Worm (Caenorhabditis elegans) whole organism, late embryonic: Measurements from ENCODE around the gene EGAP9.4.
"Not testable (repeated sequence)": the region's sequence is repeated elsewhere in the genome, so short reads cannot be mapped to it uniquely, and the experiment has no call there.

Source experiments
- C08G9.2 ChIP-seq: sonication (generic microtip); optimal IDR thresholded peaks from 2 replicates; lab custom pipeline; 2016; ENCODE audit warnings: mild to moderate bottlenecking, missing genetic modification characterization, moderate library complexity, missing compliant biosample characterization
- C38D4.7 ChIP-seq: fragments of 200-800 bp; sonication (Bioruptor generic); optimal IDR thresholded peaks from 2 replicates; lab custom pipeline; 2018; ENCODE audit warnings: mild to moderate bottlenecking, missing genetic modification characterization, moderate library complexity, missing compliant biosample characterization
- F13H6.1 ChIP-seq: sonication (generic microtip); optimal IDR thresholded peaks from 2 replicates; lab custom pipeline; 2016; ENCODE audit warnings: missing genetic modification characterization, missing compliant biosample characterization
- K02D7.2 ChIP-seq: sonication (generic microtip); optimal IDR thresholded peaks from 2 replicates; lab custom pipeline; 2017; ENCODE audit warnings: mild to moderate bottlenecking, missing genetic modification characterization, missing compliant biosample characterization
- K09A11.1 ChIP-seq: sonication (generic microtip); optimal IDR thresholded peaks from 2 replicates; lab custom pipeline; 2017; ENCODE audit warnings: antibody characterized with exemption, mild to moderate bottlenecking, missing genetic modification characterization, missing compliant biosample characterization; ENCODE audit not compliant: insufficient read depth
- T23F11.4 ChIP-seq: fragments of 200-800 bp; sonication (Bioruptor generic); optimal IDR thresholded peaks from 2 replicates; lab custom pipeline; 2018; ENCODE audit warnings: mild to moderate bottlenecking, missing genetic modification characterization, missing compliant biosample characterization
- Y22D7AL.16 ChIP-seq: sonication (generic microtip); optimal IDR thresholded peaks from 2 replicates; lab custom pipeline; 2016; ENCODE audit warnings: missing genetic modification characterization, missing compliant biosample characterization
- ama-1 ChIP-seq: fragments of 150-350 bp; optimal IDR thresholded peaks from 2 replicates; lab custom pipeline; 2014
- ceh-18 ChIP-seq: sonication (generic microtip); optimal IDR thresholded peaks from 2 replicates; lab custom pipeline; 2016; ENCODE audit warnings: missing genetic modification characterization, missing compliant biosample characterization
- ceh-19 ChIP-seq: fragments of 200-800 bp; sonication (Bioruptor generic); optimal IDR thresholded peaks from 2 replicates; lab custom pipeline; 2018; ENCODE audit warnings: mild to moderate bottlenecking, missing genetic modification characterization, missing compliant biosample characterization
- ceh-24 ChIP-seq: sonication (generic microtip); optimal IDR thresholded peaks from 2 replicates; lab custom pipeline; 2016; ENCODE audit warnings: mild to moderate bottlenecking, missing genetic modification characterization, missing compliant biosample characterization
- ceh-34 ChIP-seq: sonication (generic microtip); optimal IDR thresholded peaks from 2 replicates; lab custom pipeline; 2016; ENCODE audit warnings: mild to moderate bottlenecking, missing genetic modification characterization, missing compliant biosample characterization
- ceh-45 ChIP-seq: fragments of 200-800 bp; sonication (Bioruptor generic); IDR thresholded peaks from 2 replicates; pipeline ENCODE4 v1.3.6; 2022; ENCODE audit warnings: missing genetic modification reagents, missing genetic modification characterization, missing compliant biosample characterization
- ceh-48 ChIP-seq: sonication (generic microtip); optimal IDR thresholded peaks from 2 replicates; lab custom pipeline; 2016; ENCODE audit warnings: missing genetic modification characterization, inconsistent platforms, missing compliant biosample characterization
- che-1 ChIP-seq: sonication (generic microtip); optimal IDR thresholded peaks from 2 replicates; lab custom pipeline; 2016; ENCODE audit warnings: mild to moderate bottlenecking, missing genetic modification characterization, missing compliant biosample characterization
- dmd-4 ChIP-seq: sonication (generic microtip); optimal IDR thresholded peaks from 2 replicates; lab custom pipeline; 2016; ENCODE audit warnings: borderline replicate concordance, missing genetic modification characterization, missing compliant biosample characterization
- dve-1 ChIP-seq: sonication (generic microtip); optimal IDR thresholded peaks from 2 replicates; lab custom pipeline; 2017; ENCODE audit warnings: antibody characterized with exemption, mild to moderate bottlenecking, missing genetic modification characterization, missing compliant biosample characterization
- elt-2 ChIP-seq: sonication (generic microtip); optimal IDR thresholded peaks from 2 replicates; lab custom pipeline; 2016; ENCODE audit warnings: missing genetic modification reagents, missing genetic modification characterization, missing compliant biosample characterization
- eyg-1 ChIP-seq: sonication (generic microtip); optimal IDR thresholded peaks from 2 replicates; lab custom pipeline; 2016; ENCODE audit warnings: missing genotype, missing genetic modification characterization, missing compliant biosample characterization
- fax-1 ChIP-seq: sonication (generic microtip); optimal IDR thresholded peaks from 2 replicates; lab custom pipeline; 2016; ENCODE audit warnings: missing genotype, missing genetic modification characterization, missing compliant biosample characterization
- gmeb-2 ChIP-seq: sonication (generic microtip); optimal IDR thresholded peaks from 2 replicates; lab custom pipeline; 2016; ENCODE audit warnings: missing genetic modification characterization, inconsistent platforms, missing compliant biosample characterization
- hlh-13 ChIP-seq: fragments of 200-800 bp; sonication (Bioruptor generic); optimal IDR thresholded peaks from 2 replicates; lab custom pipeline; 2018; ENCODE audit warnings: mild to moderate bottlenecking, missing genetic modification characterization, missing compliant biosample characterization
- hlh-30 ChIP-seq: sonication (generic microtip); optimal IDR thresholded peaks from 2 replicates; lab custom pipeline; 2017; ENCODE audit warnings: antibody characterized with exemption, missing genetic modification characterization, missing compliant biosample characterization; ENCODE audit not compliant: insufficient read depth
- hlh-6 ChIP-seq: sonication (generic microtip); optimal IDR thresholded peaks from 2 replicates; lab custom pipeline; 2016; ENCODE audit warnings: missing genotype, missing genetic modification characterization, missing compliant biosample characterization
- lin-11 ChIP-seq: fragments of 200-800 bp; sonication (Bioruptor generic); optimal IDR thresholded peaks from 2 replicates; lab custom pipeline; 2018; ENCODE audit warnings: mild to moderate bottlenecking, missing genetic modification characterization, missing compliant biosample characterization
- madf-2 ChIP-seq: sonication (generic microtip); optimal IDR thresholded peaks from 2 replicates; lab custom pipeline; 2017; ENCODE audit warnings: missing genetic modification characterization, missing compliant biosample characterization
- mec-3 ChIP-seq: sonication (generic microtip); optimal IDR thresholded peaks from 2 replicates; lab custom pipeline; 2016; ENCODE audit warnings: borderline replicate concordance, missing genetic modification characterization, missing compliant biosample characterization
- nfya-1 ChIP-seq: sonication (generic microtip); optimal IDR thresholded peaks from 2 replicates; lab custom pipeline; 2017; ENCODE audit warnings: missing genetic modification characterization, mild to moderate bottlenecking, missing compliant biosample characterization, antibody characterized with exemption, moderate library complexity
- nhr-11 ChIP-seq: fragments of 150-350 bp; optimal IDR thresholded peaks from 2 replicates; lab custom pipeline; 2014; ENCODE audit warnings: missing biosample characterization, missing genetic modification characterization
- pat-9 ChIP-seq: fragments of 200-800 bp; sonication (Bioruptor generic); optimal IDR thresholded peaks from 2 replicates; lab custom pipeline; 2018; ENCODE audit warnings: mild to moderate bottlenecking, missing genetic modification characterization, moderate library complexity, missing compliant biosample characterization
- pax-1 ChIP-seq: fragments of 150-350 bp; optimal IDR thresholded peaks from 2 replicates; lab custom pipeline; 2014; ENCODE audit warnings: missing biosample characterization, missing genetic modification characterization
- ref-2 ChIP-seq: sonication (generic microtip); optimal IDR thresholded peaks from 2 replicates; lab custom pipeline; 2016; ENCODE audit warnings: missing genetic modification characterization, missing compliant biosample characterization
- rnt-1 ChIP-seq: sonication (generic microtip); optimal IDR thresholded peaks from 2 replicates; lab custom pipeline; 2016; ENCODE audit warnings: missing genetic modification characterization, missing compliant biosample characterization
- sdc-2 ChIP-seq: sonication (generic microtip); optimal IDR thresholded peaks from 2 replicates; lab custom pipeline; 2016; ENCODE audit warnings: missing genotype, missing genetic modification characterization, missing compliant biosample characterization
- sox-4 ChIP-seq: sonication (generic microtip); optimal IDR thresholded peaks from 2 replicates; lab custom pipeline; 2017; ENCODE audit warnings: mild to moderate bottlenecking, missing genetic modification characterization, inconsistent platforms, missing compliant biosample characterization
- syd-9 ChIP-seq: sonication (generic microtip); optimal IDR thresholded peaks from 2 replicates; lab custom pipeline; 2016; ENCODE audit warnings: mild to moderate bottlenecking, missing genetic modification characterization, moderate library complexity, missing compliant biosample characterization
- tbx-2 ChIP-seq: sonication (generic microtip); optimal IDR thresholded peaks from 2 replicates; lab custom pipeline; 2016; ENCODE audit warnings: missing genetic modification characterization, missing compliant biosample characterization
- unc-55 ChIP-seq: sonication (generic microtip); optimal IDR thresholded peaks from 2 replicates; lab custom pipeline; 2017; ENCODE audit warnings: missing biosample characterization, missing genetic modification reagents, missing genetic modification characterization
- zip-5 ChIP-seq: sonication (generic microtip); optimal IDR thresholded peaks from 2 replicates; lab custom pipeline; 2016; ENCODE audit warnings: missing genetic modification characterization, missing compliant biosample characterization
- ztf-16 ChIP-seq: sonication (generic microtip); optimal IDR thresholded peaks from 2 replicates; lab custom pipeline; 2017; ENCODE audit warnings: missing genetic modification characterization, missing compliant biosample characterization

Gene EGAP9.4

DNA sequence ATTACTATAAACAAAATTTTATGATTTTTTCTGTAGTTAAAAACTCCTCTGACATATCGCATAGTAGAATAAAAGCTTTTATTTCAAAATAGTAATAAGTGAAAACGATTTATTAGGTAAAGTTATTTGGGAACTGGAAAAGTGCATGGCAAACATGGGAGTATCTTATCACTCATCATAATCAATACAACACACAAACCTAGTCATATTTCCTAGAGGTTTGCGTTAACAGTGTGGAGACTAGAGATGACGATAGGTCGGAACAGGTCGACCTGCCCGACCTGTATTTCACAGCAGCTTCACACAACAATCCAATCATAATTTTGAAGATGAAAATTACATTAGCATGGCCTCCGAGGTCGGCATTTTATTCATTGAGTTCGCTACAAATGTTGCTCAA is 3.3 kb downstream of the EGAP9.4 start, which contains the start of gene EGAP9.3:
EGAP9.3 (minus strand) TSS at position 131 of the 400 bp plus-strand sequence.
- no peak for TF ChIP-seq zip-5 (tag; lab: Kevin White, UChicago)
- TF ChIP-seq dmd-4 = no peak
- TF ChIP-seq dve-1 = no peak
- no peak for TF ChIP-seq madf-2 (tag; lab: Kevin White, UChicago)
- TF ChIP-seq hlh-13 = no peak
- no peak for TF ChIP-seq ceh-18 (tag; lab: Kevin White, UChicago)
- no peak for TF ChIP-seq ref-2 (tag; lab: Kevin White, UChicago)
- no peak for TF ChIP-seq eyg-1 (tag; lab: Kevin White, UChicago)
- no peak for TF ChIP-seq nfya-1 (tag; lab: Kevin White, UChicago)
- no peak for TF ChIP-seq elt-2
- no peak for TF ChIP-seq C08G9.2 (tag; lab: Kevin White, UChicago)

- TF ChIP-seq Y22D7AL.16; che-1 (tag; lab: Kevin White, UChicago); pax-1 (tag; lab: Kevin White, UChicago): not testable (repeated sequence)
- TF ChIP-seq, all 69 proteins: peak for 0; not testable (repeated sequence) for 69
Measured at ce11 chrV:6581762-6582161, 5.1 kb downstream of the EGAP9.4 start, which contains the start of gene ZK1055.4. ZK1055.4 (plus strand) TSS chrV:6582062.

DNA sequence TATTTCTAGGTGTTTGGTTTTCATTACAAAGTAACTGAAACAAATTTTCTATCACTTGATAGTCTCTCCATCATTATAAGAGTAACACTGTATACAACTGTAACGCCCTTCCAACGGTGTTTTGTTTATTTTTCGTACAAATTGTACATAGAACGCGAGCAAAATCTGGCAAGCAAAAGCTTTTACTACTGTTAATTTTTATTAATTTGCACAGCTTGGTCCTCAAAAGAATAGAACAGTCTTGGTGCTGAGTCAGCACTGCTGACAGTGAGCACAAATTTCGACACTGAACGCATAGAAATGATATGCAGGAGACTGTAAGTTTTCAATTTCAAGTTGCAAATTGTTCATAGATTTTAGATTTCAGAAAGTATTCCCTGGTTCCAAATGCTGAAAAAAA is 13.6 kb downstream of the EGAP9.4 start, which contains the start of gene ZK1055.2:
ZK1055.2 (plus strand) TSS at position 301 of the 400 bp plus-strand sequence.
- TF ChIP-seq T23F11.4 (GFP tag; lab: Kevin White, UChicago) (no peak), ceh-34 (tag; lab: Kevin White, UChicago) (no peak), unc-55 (GFP tag; lab: Kevin White, UChicago) (no peak), madf-2 (tag; lab: Kevin White, UChicago) (no peak), syd-9 (tag; lab: Kevin White, UChicago) (no peak), C38D4.7 (GFP tag; lab: Kevin White, UChicago) (no peak)

DNA sequence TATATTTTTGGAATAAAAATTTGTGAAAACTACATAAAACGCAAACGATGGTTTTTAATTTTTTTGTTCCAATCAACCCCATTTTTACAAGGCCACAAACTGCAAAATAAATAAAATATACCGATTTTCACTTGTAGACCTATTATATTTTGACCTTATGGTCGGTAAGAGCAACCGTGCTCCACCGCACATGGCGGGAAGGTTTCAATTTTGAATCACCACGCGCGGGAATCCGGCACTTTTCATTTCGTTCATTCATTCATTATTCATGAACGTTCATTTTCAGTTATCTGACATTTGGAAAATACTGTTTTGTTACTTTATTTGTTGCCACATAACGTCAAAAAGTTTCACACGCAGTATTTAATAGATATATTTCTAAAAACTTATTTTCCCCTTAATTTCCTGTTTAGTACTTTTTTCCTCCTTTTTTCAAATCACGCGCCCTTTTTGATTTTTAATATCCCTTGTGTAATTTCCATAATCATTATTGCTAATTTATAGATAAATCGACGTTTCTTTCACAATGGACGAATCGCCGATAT is 17.1 kb downstream of the EGAP9.4 start, which contains the start of gene hcp-1:
hcp-1 (plus strand) TSS at position 495 of the 545 bp plus-strand sequence.
- TF ChIP-seq tbx-2 (tag; lab: Kevin White, UChicago) (no peak), K09A11.1 (tag; lab: Kevin White, UChicago) (no peak), mec-3 (tag; lab: Kevin White, UChicago) (no peak), nfya-1 (tag; lab: Kevin White, UChicago) (no peak)

DNA sequence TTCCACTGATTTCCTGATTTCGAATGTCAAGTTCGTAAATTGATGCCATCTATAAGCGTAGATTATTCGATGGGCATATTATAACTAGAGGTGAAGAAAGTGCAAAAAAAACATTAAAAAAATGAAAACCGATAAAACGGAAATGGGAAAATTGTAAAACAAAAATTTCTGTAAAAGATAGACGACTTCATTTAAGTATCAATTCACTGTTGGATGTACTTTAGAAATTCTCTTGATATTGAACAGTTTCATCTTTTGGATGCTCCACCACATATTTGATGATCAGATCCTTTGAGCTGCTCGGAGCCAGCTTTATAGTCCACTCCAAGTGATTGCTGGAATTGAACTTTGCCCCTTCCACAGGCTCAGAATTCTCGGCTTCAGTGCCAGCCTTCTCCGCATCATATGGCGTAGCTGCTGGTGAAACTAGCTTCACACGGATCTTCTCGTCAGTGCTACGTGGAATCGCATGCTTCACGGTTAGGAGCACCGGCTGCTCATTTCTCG is 25.9 kb downstream of the EGAP9.4 start, which contains the start of gene ZK1055.6:
ZK1055.6 (minus strand) TSS at position 51 of the 507 bp plus-strand sequence.
- TF ChIP-seq ceh-48 (tag; lab: Kevin White, UChicago) (no peak), pax-1 (tag; lab: Kevin White, UChicago) (no peak), sox-4 (tag; lab: Kevin White, UChicago) (no peak), mec-3 (tag; lab: Kevin White, UChicago) (no peak), eyg-1 (tag; lab: Kevin White, UChicago) (no peak), K09A11.1 (tag; lab: Kevin White, UChicago) (no peak), elt-2 (no peak), ceh-24 (no peak), K02D7.2 (tag; lab: Kevin White, UChicago) (no peak), sdc-2 (tag; lab: Kevin White, UChicago) (no peak), che-1 (tag; lab: Kevin White, UChicago) (no peak), ama-1 (lab: Kevin White, UChicago) (no peak), nfya-1 (tag; lab: Kevin White, UChicago) (no peak)

DNA sequence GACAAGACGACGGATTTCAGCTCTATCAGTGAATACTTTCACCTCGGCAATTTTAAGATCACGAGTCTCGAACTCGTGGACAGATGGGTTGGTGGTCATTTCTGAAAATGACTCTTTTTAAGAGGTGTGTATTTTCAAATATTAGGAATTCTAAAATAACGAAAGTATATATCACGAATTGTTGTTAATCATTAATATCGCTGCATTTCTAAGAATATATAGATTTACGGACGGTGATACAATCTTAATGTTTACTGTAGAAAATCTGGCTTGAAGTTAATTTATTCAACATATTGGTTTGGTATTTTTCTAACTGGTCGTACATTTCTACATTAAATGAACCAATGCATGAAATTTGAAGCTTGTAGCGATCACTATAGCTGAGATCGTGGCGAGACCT is 28.6 kb downstream of the EGAP9.4 start, which contains the start of gene ZK1055.7:
ZK1055.7 (minus strand) TSS at position 101 of the 400 bp plus-strand sequence.
- TF ChIP-seq rnt-1 (tag; lab: Kevin White, UChicago) = no peak
- TF ChIP-seq gmeb-2 (tag; lab: Kevin White, UChicago) = no peak
- TF ChIP-seq ztf-16 = no peak
- TF ChIP-seq pat-9 (tag; lab: Kevin White, UChicago) = no peak
- TF ChIP-seq nhr-11 (tag; lab: Kevin White, UChicago) = no peak
- TF ChIP-seq lin-11 = no peak
- TF ChIP-seq ceh-45 (GFP tag; lab: Robert Waterston, UW) = no peak
- no peak for TF ChIP-seq fax-1
- no peak for TF ChIP-seq F13H6.1 (tag; lab: Kevin White, UChicago)
- TF ChIP-seq ceh-19 (GFP tag; lab: Kevin White, UChicago) = no peak
- no peak for TF ChIP-seq C08G9.2 (tag; lab: Kevin White, UChicago)
- no peak for TF ChIP-seq hlh-30
- TF ChIP-seq pax-1 (tag; lab: Kevin White, UChicago) = no peak
- TF ChIP-seq nfya-1 (tag; lab: Kevin White, UChicago) = no peak
- no peak for TF ChIP-seq madf-2 (tag; lab: Kevin White, UChicago)
- no peak for TF ChIP-seq ama-1 (lab: Kevin White, UChicago)
- no peak for TF ChIP-seq hlh-6 (tag; lab: Kevin White, UChicago)
